Worm (Caenorhabditis elegans): ENCODE data around the gene K09C4.4.

K09C4.4 gene

DNA sequence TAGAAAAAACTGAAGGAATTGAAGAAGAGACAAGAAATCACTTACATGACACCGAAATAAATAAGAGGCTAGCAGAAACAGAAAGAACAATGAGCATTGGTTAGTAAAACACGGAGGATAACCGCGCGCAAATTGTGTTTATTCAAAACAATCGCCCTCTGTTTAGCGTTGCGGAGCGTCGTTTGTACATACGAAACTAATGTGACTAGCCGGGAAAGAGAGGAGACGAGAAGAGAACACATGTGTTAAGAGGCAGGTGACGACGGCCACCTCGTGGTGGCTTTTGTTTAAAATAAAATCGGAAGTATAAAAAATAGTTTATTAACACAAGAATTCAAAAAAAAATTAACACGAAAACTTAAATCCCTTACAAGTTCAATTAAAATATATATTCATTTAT, 43.5 kb upstream of the K09C4.4 start, which contains the start of gene F40F4.7 (continued):
- TF ChIP-seq hif-1 (tag; optimal IDR thresholded peaks at IDR 0.05) (peak in 1 of 2 experiments; percentile 50), rbr-2 (tag; optimal IDR thresholded peaks at IDR 0.05) (peak; percentile 44), pha-4 (GFP tag; IDR thresholded peaks at IDR 0.05) (no peak), pha-4 (tag; optimal IDR thresholded peaks at IDR 0.05) (peak; percentile 90), mes-2 (tag; optimal IDR thresholded peaks at IDR 0.05; ENCODE audit: poor library complexity, severe bottlenecking) (peak; percentile 69), hlh-30 (tag; optimal IDR thresholded peaks at IDR 0.05; ENCODE audit: insufficient read depth) (peak; percentile 99), nhr-48 (tag; optimal IDR thresholded peaks at IDR 0.05) (peak; percentile 21), aha-1 (tag) (peak; percentile 96), mdl-1 (tag; optimal IDR thresholded peaks at IDR 0.05) (peak; percentile 66 to 91), hmg-1.1 (GFP tag; IDR thresholded peaks at IDR 0.05) (peak; percentile 47), nhr-6 (tag; optimal IDR thresholded peaks at IDR 0.05) (peak; percentile 23), dve-1 (tag; optimal IDR thresholded peaks at IDR 0.05; ENCODE audit: insufficient read depth) (peak; percentile 80), mxl-3 (GFP tag; optimal IDR thresholded peaks at IDR 0.05) (peak; percentile 96), ZK337.2 (GFP tag; IDR thresholded peaks at IDR 0.05) (no peak), hlh-11 (tag; optimal IDR thresholded peaks at IDR 0.05) (peak; percentile 90), dmd-6 (GFP tag; IDR thresholded peaks at IDR 0.05) (peak; percentile 63), nhr-76 (tag; optimal IDR thresholded peaks at IDR 0.05) (no peak), pqm-1 (tag; optimal IDR thresholded peaks at IDR 0.05) (peak; percentile 11), nhr-28 (tag; optimal IDR thresholded peaks at IDR 0.05) (peak; percentile 83), arid-1 (GFP tag; conservative IDR thresholded peaks at IDR 0.05) (peak; percentile 55; the same call in 1 of the 2 replicates)

DNA sequence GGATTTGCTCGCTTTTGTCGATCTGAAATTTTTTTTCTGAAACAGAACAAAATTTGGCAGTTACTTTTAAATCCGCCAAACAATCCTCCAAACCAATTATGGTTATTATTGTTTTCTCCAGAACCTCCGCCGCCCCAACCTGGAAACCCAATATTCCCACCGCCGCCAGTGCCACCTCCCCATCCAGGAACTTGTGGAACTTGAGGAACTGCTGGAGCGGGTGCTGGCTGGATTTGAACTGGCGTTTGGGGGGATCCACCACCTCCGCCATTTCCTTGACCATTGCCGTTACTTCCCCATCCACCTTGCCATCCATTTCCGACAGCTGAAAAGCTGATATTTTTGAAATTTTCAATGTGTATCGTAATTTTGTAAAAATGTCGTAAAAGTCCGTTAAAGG, 41.5 kb upstream of the K09C4.4 start:
- TF ChIP-seq D1046.2 (GFP tag; IDR thresholded peaks at IDR 0.05) (0 out of 2 replicates have a peak, but pooled peaks have one; percentile 60), fos-1 (tag; optimal IDR thresholded peaks at IDR 0.05) (no peak), set-16 (GFP tag; IDR thresholded peaks at IDR 0.05) (peak; percentile 65), unc-62 (GFP tag; optimal IDR thresholded peaks at IDR 0.05 in 1 of 2) (peak in 1 of 2 experiments; percentile 33), unc-62 (tag; optimal IDR thresholded peaks at IDR 0.05) (no peak)

DNA sequence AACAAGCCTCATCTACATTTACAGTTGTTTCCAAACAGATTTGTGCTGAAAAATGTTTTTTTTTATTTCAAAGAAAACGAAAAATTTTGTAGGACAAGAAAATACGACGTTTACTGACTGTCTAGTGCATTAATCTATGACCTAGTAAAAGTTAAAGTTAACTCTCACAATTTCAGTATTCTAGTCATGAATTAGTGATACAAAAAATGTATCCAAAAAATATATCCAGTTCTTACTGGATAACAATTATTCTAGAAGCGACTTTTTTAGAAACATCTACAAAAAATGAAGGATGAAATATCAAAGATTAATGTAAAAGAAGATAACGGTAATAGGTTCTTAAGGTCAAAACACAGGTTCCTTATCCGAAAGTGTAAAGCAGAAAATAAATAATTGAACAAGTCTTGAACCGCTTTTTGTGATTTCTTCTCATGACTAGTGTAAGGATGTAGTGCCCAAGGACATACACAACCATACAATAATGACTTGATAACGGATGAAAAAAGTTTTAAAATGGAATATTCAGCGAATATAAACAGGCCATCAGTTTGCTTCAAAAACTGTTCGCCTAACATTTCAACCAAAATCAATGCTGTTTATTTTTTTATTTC, 38.7 kb upstream of the K09C4.4 start, which contains the start of gene pqn-37:
TSS of gene pqn-37 (minus strand) at position 51 of the 611 bp plus-strand sequence.
- no peak for TF ChIP-seq hif-1 (tag; optimal IDR thresholded peaks at IDR 0.05)
- TF ChIP-seq nhr-28 (tag; optimal IDR thresholded peaks at IDR 0.05): peak; percentile 40
- peak; percentile 34 for TF ChIP-seq aha-1 (tag)
- peak in 1 of 2 experiments; percentile 3 for TF ChIP-seq unc-62 (GFP tag; optimal IDR thresholded peaks at IDR 0.05 in 1 of 2)
- no peak for TF ChIP-seq unc-62 (tag; optimal IDR thresholded peaks at IDR 0.05)

- TF ChIP-seq fkh-10 (GFP tag; optimal IDR thresholded peaks at IDR 0.05) (no peak), vab-7 (GFP tag; IDR thresholded peaks at IDR 0.05) (no peak), lsy-2 (tag; optimal IDR thresholded peaks at IDR 0.05) (no peak), spr-1 (tag; optimal IDR thresholded peaks at IDR 0.05) (no peak), ceh-44 (GFP tag; IDR thresholded peaks at IDR 0.05) (no peak), lin-29 (GFP tag; IDR thresholded peaks at IDR 0.05) (no peak), aha-1 (tag) (no peak), ces-1 (GFP tag; optimal IDR thresholded peaks at IDR 0.05) (no peak), rbr-2 (tag; optimal IDR thresholded peaks at IDR 0.05) (no peak), nhr-102 (tag; optimal IDR thresholded peaks at IDR 0.05) (no peak), ZK337.2 (GFP tag; IDR thresholded peaks at IDR 0.05) (no peak)
These were observed 36.8 kb upstream of the K09C4.4 start, which contains the start of gene tba-9 for ce11 chrX:3252500-3252899. Gene tba-9 (plus strand): TSS chrX:3252800.
